Worm (Caenorhabditis elegans): ENCODE measurements around the gene C36B7.3.

DNA sequence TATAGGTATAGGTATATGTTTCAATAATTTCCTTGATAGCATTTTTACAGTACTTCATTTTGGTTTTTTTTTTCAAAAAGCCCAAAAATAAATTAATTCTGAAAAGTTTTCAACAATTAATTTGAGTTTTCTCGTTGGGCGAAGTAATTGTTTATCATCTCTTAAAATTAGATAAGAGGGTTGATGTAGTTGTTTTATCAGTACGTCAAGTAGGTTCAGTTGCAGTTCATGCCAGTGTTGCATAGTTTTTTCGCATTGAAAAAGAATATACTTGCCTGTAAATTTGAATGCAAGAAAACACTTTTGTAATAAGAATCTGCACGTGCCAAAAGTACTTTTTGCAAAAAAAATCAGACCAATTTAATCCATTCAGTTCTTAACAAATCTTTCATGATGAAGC lies 23.6 kb downstream of the C36B7.3 start:
- TF ChIP-seq him-1 (tag; optimal IDR thresholded peaks at IDR 0.05) (no peak), W03F9.2 (tag; optimal IDR thresholded peaks at IDR 0.05) (no peak)

All from whole organism, L4/young adult.